Worm (Caenorhabditis elegans) whole organism, L3 larva: ENCODE measurements around the gene rpt-1.
A peak's percentile ranks its signal among the peaks of the same experiment; 100 is the strongest.

Source experiments
- ZK546.5 ChIP-seq: sonication (generic microtip); optimal IDR thresholded peaks from 2 replicates; lab custom pipeline; 2017; ENCODE audit warnings: missing biosample characterization, missing genetic modification characterization
- ama-1 ChIP-seq: fragments of 150-350 bp; optimal IDR thresholded peaks from 2 replicates; lab custom pipeline; 2018
- ceh-16 ChIP-seq: sonication (generic microtip); optimal IDR thresholded peaks from 2 replicates; lab custom pipeline; 2017; ENCODE audit warnings: missing biosample characterization, missing genetic modification characterization
- ceh-28 ChIP-seq: fragments of 150-350 bp; optimal IDR thresholded peaks from 2 replicates; lab custom pipeline; 2014; ENCODE audit warnings: missing biosample characterization, missing genetic modification reagents, missing genetic modification characterization
- ceh-82 ChIP-seq: fragments of 150-350 bp; optimal IDR thresholded peaks from 2 replicates; lab custom pipeline; 2014; ENCODE audit warnings: missing biosample characterization, missing genetic modification characterization
- ceh-9 ChIP-seq: sonication (generic microtip); optimal IDR thresholded peaks from 2 replicates; lab custom pipeline; 2018; ENCODE audit warnings: missing biosample characterization, missing genetic modification characterization
- daf-12 ChIP-seq: fragments of 150-350 bp; optimal IDR thresholded peaks from 2 replicates; lab custom pipeline; 2014; ENCODE audit warnings: missing biosample characterization, missing genetic modification reagents, missing genetic modification characterization
- egl-27 ChIP-seq: sonication (generic microtip); optimal IDR thresholded peaks from 4 replicates; lab custom pipeline; 2017; ENCODE audit warnings: missing biosample characterization, missing genetic modification reagents, missing genetic modification characterization
- egl-5 ChIP-seq: fragments of 150-350 bp; optimal IDR thresholded peaks from 2 replicates; lab custom pipeline; 2017; ENCODE audit warnings: missing biosample characterization, missing genetic modification reagents, missing genetic modification characterization, inconsistent platforms
- elt-2 ChIP-seq: sonication (generic microtip); optimal IDR thresholded peaks from 2 replicates; lab custom pipeline; 2016; ENCODE audit warnings: missing genetic modification reagents, mild to moderate bottlenecking, missing genetic modification characterization, missing compliant biosample characterization
- elt-3 ChIP-seq, 3 experiments: fragments of 150-350 bp in 1 of 3; sonication (generic microtip) in 2 of 3; optimal IDR thresholded peaks; 2 replicates in 2 of 3; 4 replicates in 1 of 3; lab custom pipeline; 2014 to 2017; ENCODE audit warnings: missing biosample characterization in 3 of 3, missing genetic modification characterization in 3 of 3
- eor-1 ChIP-seq, 2 experiments: fragments of 150-350 bp; optimal IDR thresholded peaks; 2 replicates each; lab custom pipeline; 2014 to 2018; ENCODE audit warnings: missing biosample characterization in 2 of 2, missing genetic modification characterization in 2 of 2
- fkh-2 ChIP-seq: fragments of 150-350 bp; optimal IDR thresholded peaks from 2 replicates; lab custom pipeline; 2014; ENCODE audit warnings: missing biosample characterization, missing genetic modification reagents, missing genetic modification characterization
- fos-1 ChIP-seq: fragments of 150-350 bp; optimal IDR thresholded peaks from 2 replicates; lab custom pipeline; 2014; ENCODE audit warnings: missing biosample characterization, missing genetic modification characterization
- hmg-11 ChIP-seq: sonication (generic microtip); optimal IDR thresholded peaks from 2 replicates; lab custom pipeline; 2016; ENCODE audit warnings: missing genetic modification characterization, missing compliant biosample characterization
- jun-1 ChIP-seq: fragments of 150-350 bp; optimal IDR thresholded peaks from 2 replicates; lab custom pipeline; 2014; ENCODE audit warnings: missing biosample characterization, missing genetic modification reagents, missing genetic modification characterization
- lin-15B ChIP-seq: fragments of 150-350 bp; optimal IDR thresholded peaks from 2 replicates; lab custom pipeline; 2014; ENCODE audit warnings: missing biosample characterization, missing genetic modification characterization
- lsy-12 ChIP-seq: sonication (generic microtip); optimal IDR thresholded peaks from 2 replicates; lab custom pipeline; 2016; ENCODE audit warnings: mild to moderate bottlenecking, missing genetic modification characterization, missing compliant biosample characterization
- mdl-1 ChIP-seq: fragments of 150-350 bp; optimal IDR thresholded peaks from 2 replicates; lab custom pipeline; 2014; ENCODE audit warnings: missing biosample characterization, missing genetic modification characterization
- mml-1 ChIP-seq: fragments of 150-350 bp; sonication (generic microtip); optimal IDR thresholded peaks from 3 replicates; lab custom pipeline; 2014; ENCODE audit warnings: missing biosample characterization, missing genetic modification characterization
- nhr-11 ChIP-seq: fragments of 150-350 bp; optimal IDR thresholded peaks from 2 replicates; lab custom pipeline; 2014; ENCODE audit warnings: missing biosample characterization, missing genetic modification characterization
- nhr-12 ChIP-seq: fragments of 150-350 bp; optimal IDR thresholded peaks from 2 replicates; lab custom pipeline; 2014; ENCODE audit warnings: missing biosample characterization, missing genetic modification characterization
- nhr-237 ChIP-seq: fragments of 150-350 bp; optimal IDR thresholded peaks from 2 replicates; lab custom pipeline; 2014; ENCODE audit warnings: missing biosample characterization, missing genetic modification characterization
- nhr-25 ChIP-seq: sonication (generic microtip); optimal IDR thresholded peaks from 2 replicates; lab custom pipeline; 2017; ENCODE audit warnings: missing biosample characterization, missing genetic modification characterization
- nhr-28 ChIP-seq: fragments of 150-350 bp; optimal IDR thresholded peaks from 2 replicates; lab custom pipeline; 2014; ENCODE audit warnings: missing biosample characterization, missing genetic modification characterization
- nhr-43 ChIP-seq: sonication (generic microtip); optimal IDR thresholded peaks from 2 replicates; lab custom pipeline; 2016; ENCODE audit warnings: mild to moderate bottlenecking, missing genetic modification characterization, missing compliant biosample characterization; ENCODE audit not compliant: poor library complexity, severe bottlenecking
- nhr-67 ChIP-seq: fragments of 150-350 bp; optimal IDR thresholded peaks from 2 replicates; lab custom pipeline; 2014; ENCODE audit warnings: missing biosample characterization, missing genetic modification characterization
- nhr-76 ChIP-seq: fragments of 150-350 bp; sonication (generic microtip); optimal IDR thresholded peaks from 5 replicates; lab custom pipeline; 2014; ENCODE audit warnings: missing biosample characterization, missing genetic modification characterization
- nhr-77 ChIP-seq: fragments of 150-350 bp; optimal IDR thresholded peaks from 2 replicates; lab custom pipeline; 2014; ENCODE audit warnings: missing biosample characterization, missing genetic modification characterization
- pha-4 ChIP-seq: fragments of 150-350 bp; optimal IDR thresholded peaks from 2 replicates; lab custom pipeline; 2014; ENCODE audit warnings: missing biosample characterization, missing genetic modification reagents, missing genetic modification characterization
- pqm-1 ChIP-seq: fragments of 150-350 bp; optimal IDR thresholded peaks from 2 replicates; lab custom pipeline; 2017; ENCODE audit warnings: missing biosample characterization, missing genetic modification characterization, inconsistent platforms
- skn-1 ChIP-seq: fragments of 150-350 bp; optimal IDR thresholded peaks from 2 replicates; lab custom pipeline; 2014; ENCODE audit warnings: missing biosample characterization, missing genetic modification characterization
- snpc-4 ChIP-seq: fragments of 150-350 bp; optimal IDR thresholded peaks from 2 replicates; lab custom pipeline; 2014; ENCODE audit warnings: missing biosample characterization, missing genetic modification characterization
- tbx-2 ChIP-seq: sonication (generic microtip); optimal IDR thresholded peaks from 2 replicates; lab custom pipeline; 2016; ENCODE audit warnings: mild to moderate bottlenecking, missing genetic modification characterization, missing compliant biosample characterization
- unc-39 ChIP-seq: sonication (generic microtip); optimal IDR thresholded peaks from 4 replicates; lab custom pipeline; 2017; ENCODE audit warnings: missing biosample characterization, missing genetic modification characterization
- zag-1 ChIP-seq: fragments of 150-350 bp; optimal IDR thresholded peaks from 2 replicates; lab custom pipeline; 2014; ENCODE audit warnings: missing biosample characterization, missing genetic modification characterization
- ztf-11 ChIP-seq: fragments of 150-350 bp; optimal IDR thresholded peaks from 2 replicates; lab custom pipeline; 2014; ENCODE audit warnings: missing biosample characterization, missing genetic modification characterization

rpt-1 gene

DNA sequence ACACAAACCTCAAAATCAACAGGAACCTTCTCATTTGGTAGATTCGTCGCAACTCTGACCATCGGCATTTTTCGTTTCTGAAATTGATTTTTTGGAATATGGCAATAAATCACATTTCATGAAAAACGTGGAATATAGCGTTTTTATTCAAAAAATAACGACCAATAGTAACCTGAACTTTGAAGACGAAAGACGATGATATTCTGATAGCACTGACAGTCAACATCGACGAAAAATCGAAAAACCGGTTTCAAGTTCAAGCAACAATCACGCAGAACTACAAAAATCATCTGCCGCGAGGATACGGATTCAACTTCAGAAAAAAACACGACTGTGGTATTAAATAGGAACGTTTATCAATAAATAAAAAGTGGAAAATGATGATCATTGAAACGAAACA, 4.0 kb downstream of the rpt-1 start, which contains the start of gene mif-2:
TSS of gene mif-2 (minus strand) at position 281 of the 400 bp plus-strand sequence.
- no peak for TF ChIP-seq nhr-11 (tag; lab: Kevin White, UChicago)
- TF ChIP-seq ceh-16 (tag; lab: Kevin White, UChicago): no peak
- TF ChIP-seq ceh-9 (tag; lab: Kevin White, UChicago): no peak
- no peak for TF ChIP-seq lsy-12 (tag; lab: Kevin White, UChicago)
- no peak for TF ChIP-seq daf-12
- TF ChIP-seq tbx-2 (tag; lab: Kevin White, UChicago): no peak

DNA sequence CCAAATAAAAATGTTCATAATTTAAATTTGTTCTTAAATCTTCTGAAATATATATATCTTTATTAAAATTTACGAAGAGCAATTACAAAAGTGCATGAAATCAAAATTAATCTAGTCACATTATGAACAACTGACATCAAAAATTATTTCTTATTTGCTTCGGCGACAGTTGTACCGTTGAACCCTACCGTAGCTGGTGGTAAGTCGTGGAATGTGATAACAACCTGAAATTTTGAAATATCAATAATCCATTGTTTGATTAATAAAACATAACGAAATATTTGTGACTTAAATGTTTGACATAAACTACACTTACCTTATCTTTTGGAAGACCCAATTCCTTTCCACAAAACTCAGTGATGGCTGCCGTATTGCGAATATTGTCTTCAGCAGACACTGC, 5.5 kb downstream of the rpt-1 start:
- TF ChIP-seq pqm-1 (tag; lab: Kevin White, UChicago) (peak; percentile 85), jun-1 (tag; lab: Kevin White, UChicago) (peak; percentile 68), ama-1 (lab: Kevin White, UChicago) (no peak), lin-15B (tag; lab: Kevin White, UChicago) (no peak), ceh-16 (tag; lab: Kevin White, UChicago) (no peak), elt-2 (tag; lab: Kevin White, UChicago) (peak; percentile 91), mml-1 (tag; lab: Kevin White, UChicago) (no peak)

DNA sequence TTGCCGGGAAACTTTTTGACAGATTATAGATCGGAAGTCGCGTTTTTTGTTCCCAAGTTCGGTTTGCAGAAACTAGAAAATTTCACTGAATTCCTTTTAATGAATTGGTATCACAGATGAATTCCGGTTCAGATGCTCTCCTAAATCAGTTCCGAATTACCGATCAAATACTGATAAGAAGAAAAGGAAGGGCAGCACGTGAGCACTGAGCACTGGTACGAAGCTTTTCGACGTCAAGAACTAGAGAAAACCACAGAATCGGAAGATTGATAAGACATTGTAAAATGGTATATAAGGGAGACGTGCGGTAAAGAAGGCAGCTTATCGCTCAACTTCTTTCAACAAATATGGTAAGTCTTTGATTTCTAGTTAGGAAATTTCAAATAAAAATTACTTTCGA, 7.0 kb downstream of the rpt-1 start, which contains the start of gene cpr-1:
TSS of gene cpr-1 (plus strand) at position 319 of the 400 bp plus-strand sequence.
- TF ChIP-seq nhr-77: no peak
- TF ChIP-seq hmg-11 (tag; lab: Kevin White, UChicago): no peak
- no peak for TF ChIP-seq nhr-12
- TF ChIP-seq pha-4: peak; percentile 21
- TF ChIP-seq pqm-1 (tag; lab: Kevin White, UChicago): peak; percentile 86
- TF ChIP-seq nhr-76 (tag; lab: Kevin White, UChicago): no peak
- peak; percentile 71 for TF ChIP-seq jun-1 (tag; lab: Kevin White, UChicago)
- TF ChIP-seq lsy-12 (tag; lab: Kevin White, UChicago): no peak
- TF ChIP-seq ceh-28 (tag; lab: Kevin White, UChicago): no peak
- no peak for TF ChIP-seq ztf-11 (tag; lab: Kevin White, UChicago)
- no peak for TF ChIP-seq nhr-11 (tag; lab: Kevin White, UChicago)
- TF ChIP-seq skn-1 (tag; lab: Kevin White, UChicago): no peak
- no peak for TF ChIP-seq unc-39 (tag; lab: Kevin White, UChicago)
- no peak for TF ChIP-seq zag-1
- no peak for TF ChIP-seq nhr-67 (tag; lab: Kevin White, UChicago)
- TF ChIP-seq mml-1 (tag; lab: Kevin White, UChicago): no peak
- no peak for TF ChIP-seq nhr-28 (tag; lab: Kevin White, UChicago)
- TF ChIP-seq daf-12: no peak
- peak; percentile 99 for TF ChIP-seq elt-2 (tag; lab: Kevin White, UChicago)
- no peak for TF ChIP-seq fos-1 (tag; lab: Kevin White, UChicago)
- no peak for TF ChIP-seq elt-3 (tag; optimal IDR thresholded peaks at IDR 0.05; lab: Kevin White, UChicago)
- no peak for TF ChIP-seq egl-5 (tag; lab: Kevin White, UChicago)
- no peak for TF ChIP-seq ZK546.5
- TF ChIP-seq ceh-82 (tag; lab: Kevin White, UChicago): no peak

DNA sequence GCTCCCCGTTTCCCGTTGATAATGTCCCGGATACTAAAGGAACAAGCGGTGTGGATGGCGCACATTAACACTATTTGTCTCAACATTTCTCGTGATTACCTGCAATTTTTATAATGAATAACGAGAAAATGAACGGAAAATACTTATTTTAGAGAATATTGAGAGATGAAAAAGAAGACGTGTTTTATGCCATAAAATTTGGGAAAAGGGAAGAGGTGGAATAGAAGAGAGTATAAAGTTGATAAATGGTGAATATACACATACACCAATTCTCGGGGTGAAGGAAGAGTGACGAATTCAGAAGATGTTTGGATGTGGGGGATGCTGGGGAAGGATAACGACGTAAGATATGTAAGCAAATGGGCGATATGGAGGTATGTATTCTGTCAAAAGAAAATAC, 17.5 kb downstream of the rpt-1 start, which contains the start of gene F58H1.7:
TSS of gene F58H1.7 (minus strand) at position 101 of the 400 bp plus-strand sequence.
- no peak for TF ChIP-seq pha-4
- no peak for TF ChIP-seq nhr-25 (tag; lab: Kevin White, UChicago)
- TF ChIP-seq egl-27 (tag; lab: Kevin White, UChicago): no peak
- no peak for TF ChIP-seq fkh-2 (tag; lab: Kevin White, UChicago)
- TF ChIP-seq jun-1 (tag; lab: Kevin White, UChicago): no peak
- no peak for TF ChIP-seq nhr-237 (tag; lab: Kevin White, UChicago)
- TF ChIP-seq eor-1 (tag; optimal IDR thresholded peaks at IDR 0.05; lab: Kevin White, UChicago): no peak
- TF ChIP-seq mdl-1 (tag; lab: Kevin White, UChicago): no peak
- TF ChIP-seq ceh-28 (tag; lab: Kevin White, UChicago): no peak
- no peak for TF ChIP-seq ceh-82 (tag; lab: Kevin White, UChicago)
- no peak for TF ChIP-seq elt-3 (tag; optimal IDR thresholded peaks at IDR 0.05; lab: Kevin White, UChicago)
- no peak for TF ChIP-seq tbx-2 (tag; lab: Kevin White, UChicago)
- no peak for TF ChIP-seq snpc-4 (tag; lab: Kevin White, UChicago)
- no peak for TF ChIP-seq nhr-43
- TF ChIP-seq hmg-11 (tag; lab: Kevin White, UChicago): no peak
- TF ChIP-seq, all 47 proteins: peak for 0
